Worm (Caenorhabditis elegans): Measurements from ENCODE around the gene T13C5.7.

The T13C5.7 gene

ce11 chrX:6216551-6216950, 36.2 kb downstream of the T13C5.7 start, which contains the start of gene lrch-1:
Gene lrch-1 (minus strand): TSS chrX:6216651.
- TF ChIP-seq fkh-6 (tag; optimal IDR thresholded peaks at IDR 0.05) (no peak), elt-2 (tag; optimal IDR thresholded peaks at IDR 0.05) (peak; percentile 29)

- TF ChIP-seq ceh-31 (tag; optimal IDR thresholded peaks at IDR 0.05): no peak
- no peak for TF ChIP-seq ets-4 (tag; optimal IDR thresholded peaks at IDR 0.05)
- TF ChIP-seq C38D4.7 (GFP tag; optimal IDR thresholded peaks at IDR 0.05): peak; percentile 50
- TF ChIP-seq hlh-13 (GFP tag; optimal IDR thresholded peaks at IDR 0.05): peak; percentile 35
- TF ChIP-seq elt-4 (tag; optimal IDR thresholded peaks at IDR 0.05): no peak
- TF ChIP-seq sox-2 (GFP tag; IDR thresholded peaks at IDR 0.05): no peak
- no peak for TF ChIP-seq nhr-232 (tag; optimal IDR thresholded peaks at IDR 0.05)
- peak; percentile 33 for TF ChIP-seq sdc-2 (tag; optimal IDR thresholded peaks at IDR 0.05)
- TF ChIP-seq ceh-22 (tag; optimal IDR thresholded peaks at IDR 0.05): no peak
- TF ChIP-seq ceh-6 (GFP tag; optimal IDR thresholded peaks at IDR 0.05): peak; percentile 69
- TF ChIP-seq C08G9.2 (tag; optimal IDR thresholded peaks at IDR 0.05): peak; percentile 52
- no peak for TF ChIP-seq unc-55 (GFP tag; optimal IDR thresholded peaks at IDR 0.05)
- TF ChIP-seq ref-2 (tag; optimal IDR thresholded peaks at IDR 0.05): peak; percentile 42
- peak; percentile 63 for TF ChIP-seq dve-1 (tag; optimal IDR thresholded peaks at IDR 0.05)
- peak; percentile 12 for TF ChIP-seq pat-9 (tag; optimal IDR thresholded peaks at IDR 0.05)
- TF ChIP-seq fkh-10 (GFP tag; optimal IDR thresholded peaks at IDR 0.05): no peak
- TF ChIP-seq ceh-14 (tag; optimal IDR thresholded peaks at IDR 0.05): peak; percentile 45
- peak; percentile 35 for TF ChIP-seq hlh-15 (tag; optimal IDR thresholded peaks at IDR 0.05)
- TF ChIP-seq madf-2 (tag; optimal IDR thresholded peaks at IDR 0.05): peak; percentile 47
- no peak for TF ChIP-seq nfya-1 (tag; optimal IDR thresholded peaks at IDR 0.05)
- TF ChIP-seq eyg-1 (tag; optimal IDR thresholded peaks at IDR 0.05): no peak
- peak; percentile 36 for TF ChIP-seq tbx-2 (tag; optimal IDR thresholded peaks at IDR 0.05)
- peak; percentile 35 for TF ChIP-seq lin-11 (tag; optimal IDR thresholded peaks at IDR 0.05)
- TF ChIP-seq ceh-34 (tag; optimal IDR thresholded peaks at IDR 0.05): peak; percentile 32
- peak; percentile 48 for TF ChIP-seq fax-1 (tag; optimal IDR thresholded peaks at IDR 0.05)
- peak; percentile 61 for TF ChIP-seq ceh-18 (tag; optimal IDR thresholded peaks at IDR 0.05)
- TF ChIP-seq dmd-4 (tag; optimal IDR thresholded peaks at IDR 0.05; ENCODE audit: borderline replicate concordance): no peak
- TF ChIP-seq ceh-2 (tag; optimal IDR thresholded peaks at IDR 0.05): no peak
- no peak for TF ChIP-seq sox-4 (tag; optimal IDR thresholded peaks at IDR 0.05)
- peak; percentile 2 for TF ChIP-seq fkh-6 (tag; optimal IDR thresholded peaks at IDR 0.05)
- no peak for TF ChIP-seq odd-2 (tag; optimal IDR thresholded peaks at IDR 0.05)
- no peak for TF ChIP-seq ceh-30 (tag; optimal IDR thresholded peaks at IDR 0.05)
- no peak for TF ChIP-seq hlh-8 (tag; optimal IDR thresholded peaks at IDR 0.05)
- TF ChIP-seq pros-1 (tag; optimal IDR thresholded peaks at IDR 0.05): no peak
- no peak for TF ChIP-seq ceh-9 (tag; optimal IDR thresholded peaks at IDR 0.05)
- TF ChIP-seq pha-2 (tag; optimal IDR thresholded peaks at IDR 0.05): no peak
- no peak for TF ChIP-seq K09A11.1 (tag; optimal IDR thresholded peaks at IDR 0.05; ENCODE audit: insufficient read depth)
- no peak for TF ChIP-seq hlh-6 (tag; optimal IDR thresholded peaks at IDR 0.05)
- no peak for TF ChIP-seq pag-3 (tag; optimal IDR thresholded peaks at IDR 0.05; ENCODE audit: borderline replicate concordance)
- no peak for TF ChIP-seq Y22D7AL.16 (tag; optimal IDR thresholded peaks at IDR 0.05)
- peak; percentile 40 for TF ChIP-seq gmeb-2 (tag; optimal IDR thresholded peaks at IDR 0.05)
- no peak for TF ChIP-seq lim-6 (tag; optimal IDR thresholded peaks at IDR 0.05)
- no peak for TF ChIP-seq mec-3 (tag; optimal IDR thresholded peaks at IDR 0.05; ENCODE audit: borderline replicate concordance)
- TF ChIP-seq elt-2 (tag; optimal IDR thresholded peaks at IDR 0.05): peak; percentile 36
- TF ChIP-seq syd-9 (tag; optimal IDR thresholded peaks at IDR 0.05): peak; percentile 52
- peak; percentile 4 for TF ChIP-seq ceh-24 (tag; optimal IDR thresholded peaks at IDR 0.05)
- TF ChIP-seq hlh-30 (tag; optimal IDR thresholded peaks at IDR 0.05; ENCODE audit: insufficient read depth): no peak
- 0 out of 2 replicates have a peak, but pooled peaks have one; percentile 18 for TF ChIP-seq unc-3 (GFP tag; conservative IDR thresholded peaks at IDR 0.05)
- TF ChIP-seq unc-3 (tag; optimal IDR thresholded peaks at IDR 0.05): no peak
- TF ChIP-seq K02D7.2 (tag; optimal IDR thresholded peaks at IDR 0.05): no peak
Observed at ce11 chrX:6219892-6220291, 39.5 kb downstream of the T13C5.7 start.
